Worm (Caenorhabditis elegans) whole organism, late embryonic: Measurements from ENCODE around the gene skr-5.

Experiments
- pax-1 ChIP-seq: fragments of 150-350 bp; optimal IDR thresholded peaks from 2 replicates; lab custom pipeline; 2014; ENCODE audit warnings: missing biosample characterization, missing genetic modification characterization
- tbx-2 ChIP-seq: sonication (generic microtip); optimal IDR thresholded peaks from 2 replicates; lab custom pipeline; 2016; ENCODE audit warnings: missing genetic modification characterization, missing compliant biosample characterization

DNA sequence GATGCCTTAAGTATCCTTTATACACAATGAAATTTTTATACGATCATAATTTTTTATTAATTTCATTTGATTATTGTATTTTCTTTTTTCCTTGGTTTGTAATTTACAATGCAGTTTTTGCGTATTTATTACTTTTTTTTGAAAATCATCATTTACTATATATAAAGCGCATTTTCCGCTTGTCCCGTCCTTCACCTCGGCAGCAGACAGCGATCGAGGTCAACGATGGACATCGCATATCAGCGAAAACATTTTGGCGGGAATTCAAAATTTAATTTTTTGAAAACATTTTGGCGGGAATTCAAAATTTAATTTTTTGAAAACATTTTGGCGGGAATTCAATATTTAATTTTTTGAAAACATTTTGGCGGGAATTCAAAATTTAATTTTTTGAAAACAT, 39.8 kb upstream of the skr-5 start:
- TF ChIP-seq pax-1 (tag; lab: Kevin White, UChicago), result no peak
- no peak for TF ChIP-seq tbx-2 (tag; lab: Kevin White, UChicago)
